Worm (Caenorhabditis elegans): ENCODE data around the gene srg-11.
A peak's percentile ranks its signal among the peaks of the same experiment; 100 is the strongest.

srg-11 gene

DNA sequence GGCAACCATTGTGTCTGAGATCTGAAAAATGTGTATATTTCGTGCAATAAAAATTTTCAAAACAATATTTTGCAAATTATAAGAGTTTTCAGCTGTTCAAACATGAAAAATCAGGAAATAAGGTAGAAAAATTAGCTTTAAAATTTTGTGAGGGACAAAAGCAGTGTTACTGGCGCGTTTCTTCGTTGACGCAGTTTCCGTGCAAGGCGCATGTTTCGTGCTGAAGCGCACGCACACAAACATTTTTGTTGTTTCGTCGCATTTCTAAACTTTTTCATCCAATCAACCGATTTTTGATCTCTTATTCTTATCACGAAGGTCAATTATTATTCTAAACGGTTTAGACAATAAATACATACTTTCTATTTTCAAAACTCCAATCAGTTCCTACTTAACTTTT, 13.5 kb downstream of the srg-11 start, which contains the start of gene nifk-1:
Gene nifk-1, minus strand, starts transcription at position 27 of the 400 bp plus-strand sequence.
- peak; percentile 74 for TF ChIP-seq mep-1 (tag; optimal IDR thresholded peaks at IDR 0.05)
- TF ChIP-seq ceh-43 (GFP tag; optimal IDR thresholded peaks at IDR 0.05): no peak
- peak; percentile 55 for TF ChIP-seq lsy-2 (tag; optimal IDR thresholded peaks at IDR 0.05)
- peak; percentile 7 for TF ChIP-seq nhr-237 (tag; optimal IDR thresholded peaks at IDR 0.05)
- TF ChIP-seq unc-62 (GFP tag; optimal IDR thresholded peaks at IDR 0.05): no peak

DNA sequence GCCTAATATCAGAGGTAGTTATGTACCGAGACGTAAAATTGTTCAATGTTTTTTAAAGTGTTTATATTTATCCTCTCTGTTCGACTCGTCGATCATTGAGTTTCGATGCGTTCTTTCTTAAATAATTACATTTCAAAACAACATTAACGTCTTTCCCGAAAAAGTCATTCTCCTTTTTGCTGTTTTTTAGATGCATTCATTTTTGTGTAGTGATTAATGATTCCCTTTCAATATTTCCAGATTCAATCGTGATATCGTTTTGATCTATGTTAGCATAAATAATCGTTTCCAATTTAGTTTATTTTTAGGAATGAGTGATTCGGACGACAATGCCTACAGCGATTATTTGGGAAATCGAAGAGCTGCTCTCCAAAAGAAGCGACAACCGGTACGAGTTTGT, 13.9 kb downstream of the srg-11 start, which contains the start of gene T04A8.8:
Gene T04A8.8, plus strand, starts transcription at position 301 of the 400 bp plus-strand sequence.
- TF ChIP-seq M03D4.4 (tag; optimal IDR thresholded peaks at IDR 0.05) (no peak), lsy-2 (tag; optimal IDR thresholded peaks at IDR 0.05) (no peak), ham-2 (GFP tag; optimal IDR thresholded peaks at IDR 0.05) (no peak), nhr-2 (tag; optimal IDR thresholded peaks at IDR 0.05) (no peak), lin-32 (GFP tag; optimal IDR thresholded peaks at IDR 0.05) (no peak), lin-13 (tag; optimal IDR thresholded peaks at IDR 0.05) (no peak), elt-1 (tag; optimal IDR thresholded peaks at IDR 0.05; ENCODE audit: borderline replicate concordance, insufficient read depth) (no peak), zip-8 (tag; optimal IDR thresholded peaks at IDR 0.05) (no peak), ces-1 (GFP tag; optimal IDR thresholded peaks at IDR 0.05) (no peak), nhr-237 (tag; optimal IDR thresholded peaks at IDR 0.05) (no peak), blmp-1 (tag; optimal IDR thresholded peaks at IDR 0.05) (no peak)

DNA sequence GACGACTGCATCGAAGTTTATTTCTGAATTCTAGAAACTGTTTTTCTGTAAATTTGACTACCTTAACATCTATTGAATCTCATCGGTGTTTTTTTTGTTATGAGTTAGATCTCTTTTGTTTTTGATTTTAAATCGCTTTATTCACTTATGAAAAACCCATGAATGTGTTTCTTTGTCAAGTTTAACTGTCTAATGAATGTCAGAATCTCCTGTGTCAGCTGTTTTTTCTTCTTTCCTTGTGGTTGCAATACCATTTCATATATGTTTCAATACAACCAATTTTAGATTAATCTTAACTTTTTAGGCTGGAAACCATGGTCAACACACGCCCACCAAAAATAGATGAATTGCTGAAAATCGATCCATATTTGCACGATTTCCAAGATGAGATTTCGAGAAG, 15.2 kb downstream of the srg-11 start, which contains the start of gene T04A8.7:
Gene T04A8.7, plus strand, starts transcription at position 301 of the 400 bp plus-strand sequence.
- TF ChIP-seq M03D4.4 (tag; optimal IDR thresholded peaks at IDR 0.05) (no peak), mep-1 (tag; optimal IDR thresholded peaks at IDR 0.05) (no peak), ceh-43 (GFP tag; optimal IDR thresholded peaks at IDR 0.05) (no peak), nhr-76 (tag; optimal IDR thresholded peaks at IDR 0.05) (no peak), elt-1 (tag; optimal IDR thresholded peaks at IDR 0.05; ENCODE audit: borderline replicate concordance, insufficient read depth) (no peak), nhr-237 (tag; optimal IDR thresholded peaks at IDR 0.05) (no peak), blmp-1 (tag; optimal IDR thresholded peaks at IDR 0.05) (no peak), zip-8 (tag; optimal IDR thresholded peaks at IDR 0.05) (no peak), unc-62 (GFP tag; optimal IDR thresholded peaks at IDR 0.05) (no peak), flh-1 (GFP tag; optimal IDR thresholded peaks at IDR 0.05) (no peak), cnd-1 (tag; optimal IDR thresholded peaks at IDR 0.05) (no peak), sptf-1 (tag; optimal IDR thresholded peaks at IDR 0.05) (no peak), tbx-8 (GFP tag; optimal IDR thresholded peaks at IDR 0.05) (no peak), lin-32 (GFP tag; optimal IDR thresholded peaks at IDR 0.05) (no peak), pha-4 (tag; optimal IDR thresholded peaks at IDR 0.05) (no peak), unc-39 (tag; optimal IDR thresholded peaks at IDR 0.05) (no peak)

DNA sequence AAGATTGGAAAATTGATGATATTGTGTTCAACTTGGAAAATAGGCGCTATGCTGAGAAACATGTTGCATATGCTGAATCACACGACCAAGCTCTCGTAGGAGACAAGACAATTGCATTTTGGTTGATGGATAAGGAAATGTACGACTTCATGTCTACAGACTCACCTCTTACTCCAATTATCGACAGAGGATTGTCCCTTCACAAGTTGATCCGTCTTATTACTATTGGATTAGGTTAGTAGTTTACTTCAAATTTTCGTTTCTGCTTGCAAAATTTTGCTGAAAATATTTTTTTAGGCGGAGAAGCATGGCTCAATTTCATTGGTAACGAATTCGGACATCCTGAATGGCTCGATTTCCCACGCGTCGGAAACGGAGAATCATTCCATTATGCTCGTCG, 17.1 kb downstream of the srg-11 start:
- TF ChIP-seq ceh-39 (tag; optimal IDR thresholded peaks at IDR 0.05) (no peak), hlh-1 (tag; optimal IDR thresholded peaks at IDR 0.05) (no peak), nhr-76 (tag; optimal IDR thresholded peaks at IDR 0.05) (no peak), cnd-1 (tag; optimal IDR thresholded peaks at IDR 0.05) (no peak)

- TF ChIP-seq mab-5 (tag; optimal IDR thresholded peaks at IDR 0.05) (no peak), snpc-4 (tag; optimal IDR thresholded peaks at IDR 0.05) (no peak), flh-1 (GFP tag; optimal IDR thresholded peaks at IDR 0.05) (no peak), unc-62 (GFP tag; optimal IDR thresholded peaks at IDR 0.05) (no peak), ceh-83 (GFP tag; optimal IDR thresholded peaks at IDR 0.05) (no peak), drap-1 (GFP tag; optimal IDR thresholded peaks at IDR 0.05) (no peak)
Observed at ce11 chrIII:4697819-4698218, 18.0 kb downstream of the srg-11 start, which contains the start of gene dnj-18. dnj-18 (plus strand) TSS chrIII:4698119.

DNA sequence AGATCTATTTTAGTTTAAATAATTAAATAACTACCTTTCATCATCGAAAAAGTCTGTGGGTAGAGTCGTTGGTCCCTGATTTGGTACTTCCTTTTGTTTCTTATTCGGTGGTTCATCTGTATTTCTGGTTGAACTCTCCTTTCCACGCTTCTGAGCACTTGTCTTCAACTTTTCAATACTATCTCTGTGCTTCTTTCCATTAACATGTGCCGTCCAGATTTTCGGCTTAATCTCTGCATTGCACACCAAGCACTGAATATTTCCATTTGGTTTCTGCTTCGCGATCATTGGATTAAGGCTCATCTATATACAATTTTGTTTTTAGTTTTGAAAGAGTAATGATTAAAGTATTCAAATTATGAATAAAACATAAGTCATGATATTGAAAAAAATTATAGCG, 20.1 kb downstream of the srg-11 start, which contains the start of gene sel-13:
Gene sel-13, minus strand, starts transcription at position 303 of the 400 bp plus-strand sequence.
- no peak for TF ChIP-seq ham-2 (GFP tag; optimal IDR thresholded peaks at IDR 0.05)
- TF ChIP-seq cnd-1 (tag; optimal IDR thresholded peaks at IDR 0.05): no peak

DNA sequence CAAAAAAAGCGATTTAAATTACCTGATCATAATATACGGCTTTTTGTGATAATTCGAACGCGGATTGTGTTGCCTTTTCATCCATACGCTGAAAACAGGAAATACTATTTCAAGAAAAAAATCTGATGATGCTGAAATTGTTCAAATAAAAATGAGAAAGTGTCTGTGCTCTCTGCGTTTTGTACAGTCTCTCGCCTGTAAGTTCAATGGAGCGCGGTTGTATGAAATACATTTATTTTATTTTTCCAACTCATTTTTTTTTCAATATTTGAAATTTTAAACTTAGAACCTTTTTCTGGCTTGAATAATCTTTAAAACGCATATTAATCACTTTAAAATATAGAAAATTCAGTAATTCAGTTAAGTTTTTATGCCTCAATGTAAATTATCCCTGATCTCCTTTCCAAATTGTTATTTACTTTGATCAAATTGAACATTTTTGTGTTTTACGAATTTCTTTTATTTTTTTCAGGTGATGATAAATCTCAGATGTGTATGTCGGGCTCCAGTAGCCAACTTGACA, 24.2 kb downstream of the srg-11 start, which contains the start of the genes clp-2 and mrpl-16:
Gene clp-2, minus strand, starts transcription at position 94 of the 523 bp plus-strand sequence.
Gene mrpl-16, plus strand, starts transcription at position 473 of the 523 bp plus-strand sequence.
- no peak for TF ChIP-seq elt-1 (tag; optimal IDR thresholded peaks at IDR 0.05; ENCODE audit: borderline replicate concordance, insufficient read depth)
